Fruit fly (Drosophila melanogaster) whole organism, embryonic: ENCODE measurements around the gene Tpr2.

Experiments used
- Abd-B ChIP-seq: fragments of 200-800 bp; sonication (Bioruptor generic); optimal IDR thresholded peaks from 2 replicates; lab custom pipeline; 2018; ENCODE audit warnings: missing biosample characterization, mild to moderate bottlenecking, missing genetic modification characterization, moderate library complexity
- Awh ChIP-seq: fragments of 200-800 bp; sonication (Bioruptor generic); IDR thresholded peaks from 2 replicates; pipeline ENCODE4, ENCODE4 v1.3.6; 2022; ENCODE audit warnings: missing biosample characterization, missing genetic modification characterization
- Bgb ChIP-seq: fragments of 200-800 bp; sonication (Bioruptor generic); IDR thresholded peaks from 2 replicates; pipeline ENCODE4 v1.3.6; 2022; ENCODE audit warnings: missing biosample characterization, missing genetic modification characterization; ENCODE audit not compliant: partially characterized antibody
- BtbVII ChIP-seq: fragments of 200-800 bp; sonication (Bioruptor generic); optimal IDR thresholded peaks from 3 replicates; lab custom pipeline; 2017; ENCODE audit warnings: missing biosample characterization, mild to moderate bottlenecking, missing genetic modification characterization
- CG1024 ChIP-seq: fragments of 200-800 bp; sonication (Bioruptor generic); IDR thresholded peaks from 2 replicates; pipeline ENCODE4 v1.3.6; 2022; ENCODE audit warnings: missing biosample characterization, missing genetic modification characterization
- CG11504 ChIP-seq: fragments of 200-800 bp; sonication (Bioruptor generic); optimal IDR thresholded peaks from 3 replicates; lab custom pipeline; 2019; ENCODE audit warnings: missing biosample characterization, mild to moderate bottlenecking, missing genetic modification characterization, moderate library complexity
- CG12104 ChIP-seq: fragments of 200-800 bp; sonication (Bioruptor generic); optimal IDR thresholded peaks from 3 replicates; lab custom pipeline; 2016; ENCODE audit warnings: missing biosample characterization, missing genetic modification characterization
- CG12391 ChIP-seq: fragments of 200-800 bp; sonication (Bioruptor generic); optimal IDR thresholded peaks from 3 replicates; lab custom pipeline; 2018; ENCODE audit warnings: missing biosample characterization, mild to moderate bottlenecking, missing genetic modification characterization, moderate library complexity
- CG14710 ChIP-seq: fragments of 200-800 bp; sonication (Bioruptor generic); optimal IDR thresholded peaks from 3 replicates; lab custom pipeline; 2019; ENCODE audit warnings: missing biosample characterization, mild to moderate bottlenecking, missing genetic modification characterization, moderate library complexity
- CG1529 ChIP-seq: fragments of 200-800 bp; sonication (Bioruptor generic); optimal IDR thresholded peaks from 3 replicates; lab custom pipeline; 2018; ENCODE audit warnings: missing biosample characterization, missing genetic modification characterization
- CG15479 ChIP-seq: fragments of 200-800 bp; sonication (Bioruptor generic); optimal IDR thresholded peaks from 3 replicates; lab custom pipeline; 2019; ENCODE audit warnings: missing biosample characterization, mild to moderate bottlenecking, missing genetic modification characterization, moderate library complexity
- CG1603 ChIP-seq: fragments of 200-800 bp; sonication (Bioruptor generic); optimal IDR thresholded peaks from 2 replicates; lab custom pipeline; 2019; ENCODE audit warnings: missing biosample characterization, mild to moderate bottlenecking, missing genetic modification characterization, moderate library complexity
- CG1792 ChIP-seq: fragments of 200-800 bp; sonication (Bioruptor generic); optimal IDR thresholded peaks from 2 replicates; lab custom pipeline; 2016; ENCODE audit warnings: missing biosample characterization, missing genetic modification characterization
- CG18764 ChIP-seq: fragments of 200-800 bp; sonication (Bioruptor generic); optimal IDR thresholded peaks from 3 replicates; lab custom pipeline; 2016; ENCODE audit warnings: missing biosample characterization, missing genetic modification characterization
- CG31224 ChIP-seq: fragments of 200-800 bp; sonication (Bioruptor generic); IDR thresholded peaks from 2 replicates; pipeline ENCODE4 v1.3.6; 2022; ENCODE audit warnings: missing biosample characterization, missing genetic modification characterization
- CG31441 ChIP-seq: fragments of 200-800 bp; sonication (Bioruptor generic); IDR thresholded peaks from 2 replicates; pipeline ENCODE4 v1.3.6; 2022; ENCODE audit warnings: missing biosample characterization, missing genetic modification characterization
- CG3281 ChIP-seq: fragments of 200-800 bp; sonication (Bioruptor generic); optimal IDR thresholded peaks from 3 replicates; lab custom pipeline; 2017; ENCODE audit warnings: missing biosample characterization, mild to moderate bottlenecking, missing genetic modification characterization
- CG33557 ChIP-seq: fragments of 200-800 bp; sonication (Bioruptor generic); optimal IDR thresholded peaks from 2 replicates; lab custom pipeline; 2019; ENCODE audit warnings: missing biosample characterization, mild to moderate bottlenecking, missing genetic modification characterization, moderate library complexity
- CG3407 ChIP-seq: fragments of 200-800 bp; sonication (Bioruptor generic); optimal IDR thresholded peaks from 2 replicates; lab custom pipeline; 2018; ENCODE audit warnings: missing biosample characterization, mild to moderate bottlenecking, missing genetic modification characterization
- CG4707 ChIP-seq: fragments of 200-800 bp; sonication (Bioruptor generic); optimal IDR thresholded peaks from 2 replicates; lab custom pipeline; 2018; ENCODE audit warnings: missing biosample characterization, mild to moderate bottlenecking, missing genetic modification characterization, moderate library complexity
- CG5953 ChIP-seq: fragments of 200-800 bp; sonication (Bioruptor generic); IDR thresholded peaks from 2 replicates; pipeline ENCODE4 v1.3.6; 2022; ENCODE audit warnings: missing biosample characterization, missing genetic modification characterization
- CG6683 ChIP-seq: fragments of 200-800 bp; sonication (Bioruptor generic); optimal IDR thresholded peaks from 2 replicates; lab custom pipeline; 2017; ENCODE audit warnings: missing biosample characterization, mild to moderate bottlenecking, missing genetic modification characterization, missing genetic modification reagents
- CG8089 ChIP-seq: fragments of 200-800 bp; sonication (Bioruptor generic); optimal IDR thresholded peaks from 3 replicates; lab custom pipeline; 2016; ENCODE audit warnings: missing biosample characterization, missing genetic modification characterization
- Fer2 ChIP-seq: fragments of 200-800 bp; sonication (Bioruptor generic); optimal IDR thresholded peaks from 2 replicates; lab custom pipeline; 2018; ENCODE audit warnings: missing biosample characterization, mild to moderate bottlenecking, missing genetic modification characterization, moderate library complexity
- GATAe ChIP-seq: fragments of 200-800 bp; sonication (Bioruptor generic); conservative IDR thresholded peaks from 2 replicates; pipeline ENCODE4 v1.3.6; 2022; ENCODE audit warnings: missing biosample characterization, missing genetic modification characterization
- NC2α ChIP-seq: fragments of 200-800 bp; sonication (Bioruptor generic); optimal IDR thresholded peaks from 2 replicates; lab custom pipeline; 2016; ENCODE audit warnings: missing biosample characterization, missing genetic modification characterization
- Oaz ChIP-seq: fragments of 200-800 bp; sonication (Bioruptor generic); IDR thresholded peaks from 2 replicates; pipeline ENCODE4 v1.3.6; 2022; ENCODE audit warnings: missing biosample characterization, missing genetic modification characterization
- Optix ChIP-seq: fragments of 200-800 bp; sonication (Bioruptor generic); IDR thresholded peaks from 3 replicates; pipeline ENCODE4 v1.3.6; 2022; ENCODE audit warnings: missing biosample characterization, missing genetic modification characterization
- Sox102F ChIP-seq: fragments of 200-800 bp; sonication (Bioruptor generic); optimal IDR thresholded peaks from 2 replicates; lab custom pipeline; 2018; ENCODE audit warnings: missing biosample characterization, mild to moderate bottlenecking, missing genetic modification characterization, moderate library complexity
- bcd ChIP-seq: fragments of 200-800 bp; sonication (Bioruptor generic); optimal IDR thresholded peaks from 2 replicates; lab custom pipeline; 2017; ENCODE audit warnings: missing biosample characterization, mild to moderate bottlenecking, missing genetic modification characterization
- cas ChIP-seq: fragments of 200-800 bp; sonication (Bioruptor generic); IDR thresholded peaks from 2 replicates; pipeline ENCODE4 v1.3.6; 2022; ENCODE audit warnings: missing biosample characterization, missing genetic modification characterization
- chn ChIP-seq: fragments of 200-800 bp; sonication (Bioruptor generic); optimal IDR thresholded peaks from 2 replicates; lab custom pipeline; 2016; ENCODE audit warnings: missing biosample characterization, missing genetic modification characterization
- ci ChIP-seq: fragments of 200-800 bp; sonication (Bioruptor generic); IDR thresholded peaks from 3 replicates; pipeline ENCODE4 v1.3.6; 2022; ENCODE audit warnings: missing biosample characterization, missing genetic modification characterization
- esg ChIP-seq: fragments of 200-800 bp; sonication (Bioruptor generic); conservative IDR thresholded peaks from 2 replicates; pipeline ENCODE4 v1.3.6; 2022; ENCODE audit warnings: missing biosample characterization, missing genetic modification characterization
- exex ChIP-seq: fragments of 200-800 bp; sonication (Bioruptor generic); optimal IDR thresholded peaks from 4 replicates; lab custom pipeline; 2018; ENCODE audit warnings: missing biosample characterization, mild to moderate bottlenecking, missing genetic modification characterization, moderate library complexity
- gcm2 ChIP-seq: fragments of 200-800 bp; sonication (Bioruptor generic); optimal IDR thresholded peaks from 2 replicates; lab custom pipeline; 2016; ENCODE audit warnings: missing biosample characterization, missing genetic modification characterization
- gsb-n ChIP-seq: fragments of 200-800 bp; sonication (Bioruptor generic); optimal IDR thresholded peaks from 3 replicates; lab custom pipeline; 2018; ENCODE audit warnings: missing biosample characterization, mild to moderate bottlenecking, missing genetic modification characterization
- jigr1 ChIP-seq: fragments of 200-800 bp; sonication (Bioruptor generic); IDR thresholded peaks from 3 replicates; pipeline ENCODE4 v1.3.6; 2022; ENCODE audit warnings: missing biosample characterization, missing genetic modification characterization
- lmd ChIP-seq: fragments of 200-800 bp; sonication (Bioruptor generic); IDR thresholded peaks from 2 replicates; pipeline ENCODE4 v1.3.6; 2022; ENCODE audit warnings: missing biosample characterization, missing genetic modification characterization
- luna ChIP-seq: fragments of 200-800 bp; sonication (Bioruptor generic); optimal IDR thresholded peaks from 2 replicates; lab custom pipeline; 2016; ENCODE audit warnings: missing biosample characterization, missing genetic modification characterization
- phol ChIP-seq: fragments of 200-800 bp; sonication (Bioruptor generic); optimal IDR thresholded peaks from 3 replicates; lab custom pipeline; 2018; ENCODE audit warnings: missing biosample characterization, mild to moderate bottlenecking, missing genetic modification characterization, moderate library complexity
- pita ChIP-seq: fragments of 200-800 bp; sonication (Bioruptor generic); optimal IDR thresholded peaks from 2 replicates; lab custom pipeline; 2017; ENCODE audit warnings: missing biosample characterization, mild to moderate bottlenecking, missing genetic modification characterization
- prd ChIP-seq, 3 experiments: fragments of >200 bp in 2 of 3; fragments of 200-800 bp in 1 of 3; sonication (Bioruptor generic) in 1 of 3; optimal IDR thresholded peaks in 2 of 3; IDR thresholded peaks in 1 of 3; 2 replicates in 2 of 3; 3 replicates in 1 of 3; pipeline versions ENCODE4 v1.3.6 to Lab custom; 2017 to 2022; ENCODE audit warnings: missing biosample characterization in 1 of 3, missing genetic modification characterization in 1 of 3
- sc ChIP-seq, 3 experiments: fragments of >200 bp in 2 of 3; fragments of 200-800 bp in 1 of 3; sonication (Bioruptor generic) in 1 of 3; optimal IDR thresholded peaks; 2 replicates in 2 of 3; 3 replicates in 1 of 3; lab custom pipeline; 2017; ENCODE audit warnings: mild to moderate bottlenecking in 1 of 3, missing biosample characterization in 1 of 3, missing genetic modification characterization in 1 of 3, missing genetic modification reagents in 1 of 3
- sima ChIP-seq: fragments of 200-800 bp; sonication (Bioruptor generic); optimal IDR thresholded peaks from 2 replicates; lab custom pipeline; 2016; ENCODE audit warnings: missing biosample characterization, missing genetic modification characterization
- sqz ChIP-seq: fragments of 200-800 bp; sonication (Bioruptor generic); optimal IDR thresholded peaks from 3 replicates; lab custom pipeline; 2018; ENCODE audit warnings: missing biosample characterization, mild to moderate bottlenecking, missing genetic modification characterization
- stwl ChIP-seq: fragments of 200-800 bp; sonication (Bioruptor generic); optimal IDR thresholded peaks from 3 replicates; lab custom pipeline; 2018; ENCODE audit warnings: missing biosample characterization, mild to moderate bottlenecking, missing genetic modification characterization, moderate library complexity
- tgo ChIP-seq: fragments of 200-800 bp; sonication (Bioruptor generic); IDR thresholded peaks from 3 replicates; pipeline ENCODE4 v1.3.6; 2022; ENCODE audit warnings: missing biosample characterization, missing genetic modification characterization
- unc-4 ChIP-seq: fragments of 200-800 bp; sonication (Bioruptor generic); IDR thresholded peaks from 2 replicates; pipeline ENCODE4 v1.3.6; 2022; ENCODE audit warnings: missing biosample characterization, missing genetic modification characterization; ENCODE audit not compliant: partially characterized antibody
- unpg ChIP-seq: fragments of 200-800 bp; sonication (Bioruptor generic); optimal IDR thresholded peaks from 3 replicates; lab custom pipeline; 2018; ENCODE audit warnings: missing biosample characterization, mild to moderate bottlenecking, missing genetic modification characterization, moderate library complexity
- z ChIP-seq: fragments of 200-800 bp; sonication (Bioruptor generic); IDR thresholded peaks from 3 replicates; pipeline ENCODE4 v1.3.6; 2022; ENCODE audit warnings: missing biosample characterization, missing genetic modification characterization

Gene Tpr2

dm6 chr2L:16541733-16542132 is 50.4 kb downstream of the Tpr2 start (continued):
- TF ChIP-seq stwl (tag; lab: Kevin White, UChicago) (no peak), tgo (GFP tag; lab: Robert Waterston, UW) (no peak), CG1792 (GFP tag; lab: Kevin White, UChicago) (no peak), chn (GFP tag; lab: Kevin White, UChicago) (no peak), z (GFP tag; lab: Robert Waterston, UW) (no peak), CG8089 (no peak), CG15479 (no peak), gcm2 (no peak), GATAe (GFP tag; lab: Robert Waterston, UW) (no peak), luna (GFP tag; lab: Kevin White, UChicago) (no peak), exex (no peak), CG18764 (GFP tag; lab: Kevin White, UChicago) (no peak), bcd (GFP tag; lab: Kevin White, UChicago) (peak; percentile 7), sc (optimal IDR thresholded peaks at IDR 0.05; lab: Kevin White, UChicago) (no peak), sc (GFP tag; optimal IDR thresholded peaks at IDR 0.05; lab: Kevin White, UChicago) (no peak), CG14710 (tag; lab: Kevin White, UChicago) (no peak), unpg (no peak), CG3407 (GFP tag; lab: Kevin White, UChicago) (no peak), Awh (GFP tag; lab: Robert Waterston, UW) (0 out of 2 replicates have a peak, but pooled peaks have one; percentile 44), sqz (no peak), CG1024 (GFP tag; lab: Robert Waterston, UW) (no peak), Optix (GFP tag; lab: Robert Waterston, UW) (no peak), jigr1 (GFP tag; lab: Robert Waterston, UW) (no peak), CG4707 (GFP tag; lab: Kevin White, UChicago) (no peak), Oaz (GFP tag; lab: Robert Waterston, UW) (no peak), lmd (GFP tag; lab: Robert Waterston, UW) (no peak), CG31224 (GFP tag; lab: Robert Waterston, UW) (no peak), esg (GFP tag; lab: Robert Waterston, UW) (no peak), CG12391 (tag; lab: Kevin White, UChicago) (no peak), CG33557 (no peak), CG12104 (no peak), CG1603 (tag; lab: Kevin White, UChicago) (no peak), NC2α (GFP tag; lab: Kevin White, UChicago) (no peak), CG11504 (peak; percentile 26), prd (optimal IDR thresholded peaks at IDR 0.05; lab: Kevin White, UChicago) (no peak), prd (GFP tag; IDR thresholded peaks at IDR 0.05; lab: Robert Waterston, UW) (no peak), phol (tag; lab: Kevin White, UChicago) (peak; percentile 4), unc-4 (GFP tag; lab: Robert Waterston, UW) (no peak), gsb-n (tag; lab: Kevin White, UChicago) (no peak), CG3281 (peak; percentile 2), Bgb (GFP tag; lab: Robert Waterston, UW) (no peak), CG1529 (GFP tag; lab: Kevin White, UChicago) (no peak), Fer2 (no peak), CG5953 (GFP tag; lab: Robert Waterston, UW) (no peak), CG6683 (GFP tag; lab: Kevin White, UChicago) (no peak), sima (no peak), cas (no peak), pita (GFP tag; lab: Kevin White, UChicago) (no peak), ci (GFP tag; lab: Robert Waterston, UW) (0 out of 3 replicates have a peak, but pooled peaks have one; percentile 13), BtbVII (GFP tag; lab: Kevin White, UChicago) (no peak), Sox102F (GFP tag; lab: Kevin White, UChicago) (no peak), Abd-B (no peak), CG31441 (no peak)
